Worm (Caenorhabditis elegans): Measurements from ENCODE around the gene aagr-2.

The aagr-2 gene

DNA sequence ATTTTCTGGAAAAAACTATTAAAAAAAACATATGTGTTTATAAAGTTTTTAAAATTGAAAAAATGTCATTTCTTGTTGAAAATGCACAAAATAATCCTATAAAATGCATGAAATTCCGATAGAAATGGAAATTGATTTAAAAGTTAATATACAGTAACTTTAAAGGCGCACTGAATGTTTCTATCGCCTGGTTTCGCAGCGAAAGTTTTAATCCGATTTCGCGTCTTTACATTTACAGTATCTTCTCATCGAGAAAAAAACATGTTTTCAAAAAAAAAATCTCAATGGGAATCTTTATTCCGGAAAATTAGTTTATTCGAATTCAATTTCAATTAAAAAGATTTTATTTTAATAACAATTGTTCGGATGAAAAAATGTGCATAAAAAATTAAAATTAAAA, 10.8 kb downstream of the aagr-2 start, which contains the start of gene R05F9.11:
Gene R05F9.11, minus strand, starts transcription at position 5 of the 400 bp plus-strand sequence.
- TF ChIP-seq ceh-22 (tag; optimal IDR thresholded peaks at IDR 0.05): no peak
- TF ChIP-seq npax-4 (tag; optimal IDR thresholded peaks at IDR 0.05): no peak
- TF ChIP-seq hlh-30 (tag; optimal IDR thresholded peaks at IDR 0.05; ENCODE audit: insufficient read depth): no peak
- TF ChIP-seq ceh-48 (tag; optimal IDR thresholded peaks at IDR 0.05): no peak
- no peak for TF ChIP-seq nhr-232 (tag; optimal IDR thresholded peaks at IDR 0.05)
- no peak for TF ChIP-seq K09A11.1 (tag; optimal IDR thresholded peaks at IDR 0.05; ENCODE audit: insufficient read depth)
- no peak for TF ChIP-seq pqm-1 (tag; optimal IDR thresholded peaks at IDR 0.05)
- TF ChIP-seq ceh-34 (tag; optimal IDR thresholded peaks at IDR 0.05): no peak
- TF ChIP-seq unc-3 (GFP tag; conservative IDR thresholded peaks at IDR 0.05): no peak
- TF ChIP-seq unc-3 (tag; optimal IDR thresholded peaks at IDR 0.05): no peak
- TF ChIP-seq nhr-11 (tag; optimal IDR thresholded peaks at IDR 0.05): no peak
- TF ChIP-seq elt-4 (tag; optimal IDR thresholded peaks at IDR 0.05): no peak
- no peak for TF ChIP-seq sox-2 (GFP tag; IDR thresholded peaks at IDR 0.05)
- TF ChIP-seq tbx-7 (tag; optimal IDR thresholded peaks at IDR 0.05): no peak
- TF ChIP-seq pros-1 (tag; optimal IDR thresholded peaks at IDR 0.05): no peak
- no peak for TF ChIP-seq pha-2 (tag; optimal IDR thresholded peaks at IDR 0.05)
- TF ChIP-seq lim-6 (tag; optimal IDR thresholded peaks at IDR 0.05): no peak
- no peak for TF ChIP-seq fkh-10 (GFP tag; optimal IDR thresholded peaks at IDR 0.05)
- TF ChIP-seq unc-42 (tag; optimal IDR thresholded peaks at IDR 0.05): no peak

DNA sequence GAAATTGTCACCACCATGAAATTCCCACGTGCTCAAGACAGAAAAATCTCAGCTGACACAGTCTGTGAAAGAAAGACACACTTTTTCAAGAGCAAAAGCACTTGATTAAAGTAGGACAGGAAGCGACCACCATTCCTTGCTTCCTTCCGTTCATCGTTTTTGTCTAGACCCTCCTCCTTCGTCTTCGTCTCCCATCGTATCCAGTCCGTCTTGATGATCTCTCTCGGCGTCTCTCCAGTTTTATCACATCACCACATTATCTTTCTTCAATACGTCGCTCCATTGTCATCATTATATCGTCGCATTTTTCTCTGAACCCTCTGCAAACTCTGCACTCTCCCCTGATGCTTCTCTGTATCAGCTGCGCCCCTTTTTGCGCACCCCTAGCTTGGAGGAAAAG, 16.9 kb downstream of the aagr-2 start:
- TF ChIP-seq elt-2 (tag; optimal IDR thresholded peaks at IDR 0.05) (peak; percentile 22), unc-42 (tag; optimal IDR thresholded peaks at IDR 0.05) (peak; percentile 38), fkh-6 (tag; optimal IDR thresholded peaks at IDR 0.05) (no peak), ceh-22 (tag; optimal IDR thresholded peaks at IDR 0.05) (peak; percentile 19), nfya-1 (tag; optimal IDR thresholded peaks at IDR 0.05) (no peak), unc-55 (GFP tag; optimal IDR thresholded peaks at IDR 0.05) (peak; percentile 48)

DNA sequence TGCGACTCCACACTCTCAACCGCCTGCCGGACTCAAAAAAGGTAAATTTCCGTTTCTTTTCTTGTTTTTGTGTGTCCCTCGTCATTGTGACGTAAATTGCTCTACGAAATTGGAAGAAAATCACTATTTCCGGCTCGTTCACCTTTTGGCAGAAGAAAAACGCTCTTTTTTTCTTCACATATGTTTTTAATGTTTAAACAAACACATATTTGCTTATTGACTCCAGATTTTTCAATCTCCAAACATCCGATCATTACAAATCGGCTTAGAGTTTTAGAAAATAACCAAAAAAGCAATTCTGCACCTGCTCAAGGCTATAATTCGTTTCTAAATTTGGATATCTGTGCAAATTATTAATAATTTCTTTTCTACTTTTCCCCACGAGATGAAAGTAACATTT, 19.2 kb downstream of the aagr-2 start:
- no peak for TF ChIP-seq elt-4 (tag; optimal IDR thresholded peaks at IDR 0.05)
- no peak for TF ChIP-seq elt-2 (tag; optimal IDR thresholded peaks at IDR 0.05)
- no peak for TF ChIP-seq madf-2 (tag; optimal IDR thresholded peaks at IDR 0.05)
- no peak for TF ChIP-seq ceh-24 (tag; optimal IDR thresholded peaks at IDR 0.05)
- TF ChIP-seq T23F11.4 (GFP tag; optimal IDR thresholded peaks at IDR 0.05): no peak
- TF ChIP-seq tbx-7 (tag; optimal IDR thresholded peaks at IDR 0.05): no peak
- TF ChIP-seq dmd-4 (tag; optimal IDR thresholded peaks at IDR 0.05; ENCODE audit: borderline replicate concordance): no peak
- no peak for TF ChIP-seq ceh-18 (tag; optimal IDR thresholded peaks at IDR 0.05)
- TF ChIP-seq K02D7.2 (tag; optimal IDR thresholded peaks at IDR 0.05): no peak
- TF ChIP-seq syd-9 (tag; optimal IDR thresholded peaks at IDR 0.05): no peak
- no peak for TF ChIP-seq hlh-15 (tag; optimal IDR thresholded peaks at IDR 0.05)
- TF ChIP-seq ceh-48 (tag; optimal IDR thresholded peaks at IDR 0.05): no peak

DNA sequence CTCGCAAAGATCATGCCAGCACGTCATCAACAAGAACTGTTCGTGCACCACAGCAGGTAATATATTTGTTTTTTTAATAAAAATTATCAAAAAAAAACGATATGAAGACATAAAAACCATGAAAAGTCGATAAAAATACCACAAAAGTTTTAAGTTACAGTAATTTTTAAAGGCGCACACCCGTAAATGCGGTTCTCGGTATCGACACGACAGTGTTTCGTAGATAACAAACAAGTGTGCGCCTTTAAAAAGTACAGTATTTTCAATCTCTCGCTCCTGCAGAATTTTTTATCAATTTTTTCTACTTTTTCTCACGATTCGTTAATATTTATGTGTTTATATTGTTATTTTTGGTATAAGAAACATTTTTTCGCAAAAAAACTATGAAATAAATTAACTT, 19.7 kb downstream of the aagr-2 start:
- TF ChIP-seq ceh-22 (tag; optimal IDR thresholded peaks at IDR 0.05) (no peak), K09A11.1 (tag; optimal IDR thresholded peaks at IDR 0.05; ENCODE audit: insufficient read depth) (no peak), ceh-31 (tag; optimal IDR thresholded peaks at IDR 0.05) (no peak), pha-4 (tag; optimal IDR thresholded peaks at IDR 0.05) (no peak), unc-3 (GFP tag; conservative IDR thresholded peaks at IDR 0.05) (no peak), unc-3 (tag; optimal IDR thresholded peaks at IDR 0.05) (no peak), fax-1 (tag; optimal IDR thresholded peaks at IDR 0.05) (no peak), nhr-11 (tag; optimal IDR thresholded peaks at IDR 0.05) (no peak), ceh-48 (tag; optimal IDR thresholded peaks at IDR 0.05) (no peak), lim-6 (tag; optimal IDR thresholded peaks at IDR 0.05) (no peak), tbx-7 (tag; optimal IDR thresholded peaks at IDR 0.05) (no peak), eyg-1 (tag; optimal IDR thresholded peaks at IDR 0.05) (no peak), nhr-232 (tag; optimal IDR thresholded peaks at IDR 0.05) (no peak), pha-2 (tag; optimal IDR thresholded peaks at IDR 0.05) (no peak), hlh-30 (tag; optimal IDR thresholded peaks at IDR 0.05; ENCODE audit: insufficient read depth) (no peak)

All from whole organism, late embryonic.